Fruit fly (Drosophila melanogaster): ENCODE measurements around the gene Npc2d.

- TF ChIP-seq Sin3A (optimal IDR thresholded peaks at IDR 0.05) (no peak), psq (optimal IDR thresholded peaks at IDR 0.05) (no peak), insv (optimal IDR thresholded peaks at IDR 0.05) (no peak), h (optimal IDR thresholded peaks at IDR 0.05) (no peak)
These were observed 27.2 kb upstream of the Npc2d start for dm6 chr3R:10083077-10083476.
